Worm (Caenorhabditis elegans) whole organism, L3 larva: ENCODE measurements around the gene T24H10.5.

Experiments
- R02D3.7 ChIP-seq: fragments of 150-350 bp; optimal IDR thresholded peaks from 2 replicates; lab custom pipeline; 2014; ENCODE audit warnings: missing biosample characterization, missing genetic modification characterization
- ZK546.5 ChIP-seq: sonication (generic microtip); optimal IDR thresholded peaks from 2 replicates; lab custom pipeline; 2017; ENCODE audit warnings: missing biosample characterization, missing genetic modification characterization
- aly-2 ChIP-seq: fragments of 150-350 bp; optimal IDR thresholded peaks from 2 replicates; lab custom pipeline; 2014; ENCODE audit warnings: missing biosample characterization, missing genetic modification characterization
- ama-1 ChIP-seq: fragments of 150-350 bp; optimal IDR thresholded peaks from 2 replicates; lab custom pipeline; 2018
- ceh-16 ChIP-seq: sonication (generic microtip); optimal IDR thresholded peaks from 2 replicates; lab custom pipeline; 2017; ENCODE audit warnings: missing biosample characterization, missing genetic modification characterization
- ceh-28 ChIP-seq: fragments of 150-350 bp; optimal IDR thresholded peaks from 2 replicates; lab custom pipeline; 2014; ENCODE audit warnings: missing biosample characterization, missing genetic modification reagents, missing genetic modification characterization
- ceh-82 ChIP-seq: fragments of 150-350 bp; optimal IDR thresholded peaks from 2 replicates; lab custom pipeline; 2014; ENCODE audit warnings: missing biosample characterization, missing genetic modification characterization
- ceh-9 ChIP-seq: sonication (generic microtip); optimal IDR thresholded peaks from 2 replicates; lab custom pipeline; 2018; ENCODE audit warnings: missing biosample characterization, missing genetic modification characterization
- egl-27 ChIP-seq: sonication (generic microtip); optimal IDR thresholded peaks from 4 replicates; lab custom pipeline; 2017; ENCODE audit warnings: missing biosample characterization, missing genetic modification reagents, missing genetic modification characterization
- egl-5 ChIP-seq: fragments of 150-350 bp; optimal IDR thresholded peaks from 2 replicates; lab custom pipeline; 2017; ENCODE audit warnings: missing biosample characterization, missing genetic modification reagents, missing genetic modification characterization, inconsistent platforms
- elt-1 ChIP-seq: fragments of 150-350 bp; optimal IDR thresholded peaks from 2 replicates; lab custom pipeline; 2014; ENCODE audit warnings: missing biosample characterization, missing genetic modification characterization
- elt-2 ChIP-seq: sonication (generic microtip); optimal IDR thresholded peaks from 2 replicates; lab custom pipeline; 2016; ENCODE audit warnings: missing genetic modification reagents, mild to moderate bottlenecking, missing genetic modification characterization, missing compliant biosample characterization
- elt-3 ChIP-seq, 3 experiments: fragments of 150-350 bp in 1 of 3; sonication (generic microtip) in 2 of 3; optimal IDR thresholded peaks; 2 replicates in 2 of 3; 4 replicates in 1 of 3; lab custom pipeline; 2014 to 2017; ENCODE audit warnings: missing biosample characterization in 3 of 3, missing genetic modification characterization in 3 of 3
- eor-1 ChIP-seq, 2 experiments: fragments of 150-350 bp; optimal IDR thresholded peaks; 2 replicates each; lab custom pipeline; 2014 to 2018; ENCODE audit warnings: missing biosample characterization in 2 of 2, missing genetic modification characterization in 2 of 2
- fkh-10 ChIP-seq: sonication (generic microtip); optimal IDR thresholded peaks from 2 replicates; lab custom pipeline; 2017; ENCODE audit warnings: missing biosample characterization, missing genetic modification reagents, missing genetic modification characterization
- fkh-2 ChIP-seq: fragments of 150-350 bp; optimal IDR thresholded peaks from 2 replicates; lab custom pipeline; 2014; ENCODE audit warnings: missing biosample characterization, missing genetic modification reagents, missing genetic modification characterization
- fos-1 ChIP-seq: fragments of 150-350 bp; optimal IDR thresholded peaks from 2 replicates; lab custom pipeline; 2014; ENCODE audit warnings: missing biosample characterization, missing genetic modification characterization
- hmg-11 ChIP-seq: sonication (generic microtip); optimal IDR thresholded peaks from 2 replicates; lab custom pipeline; 2016; ENCODE audit warnings: missing genetic modification characterization, missing compliant biosample characterization
- jun-1 ChIP-seq: fragments of 150-350 bp; optimal IDR thresholded peaks from 2 replicates; lab custom pipeline; 2014; ENCODE audit warnings: missing biosample characterization, missing genetic modification reagents, missing genetic modification characterization
- lin-15B ChIP-seq: fragments of 150-350 bp; optimal IDR thresholded peaks from 2 replicates; lab custom pipeline; 2014; ENCODE audit warnings: missing biosample characterization, missing genetic modification characterization
- lin-39 ChIP-seq: fragments of 150-350 bp; optimal IDR thresholded peaks from 2 replicates; lab custom pipeline; 2018; ENCODE audit warnings: missing biosample characterization, missing genetic modification reagents, missing genetic modification characterization
- lsy-12 ChIP-seq: sonication (generic microtip); optimal IDR thresholded peaks from 2 replicates; lab custom pipeline; 2016; ENCODE audit warnings: mild to moderate bottlenecking, missing genetic modification characterization, missing compliant biosample characterization
- mdl-1 ChIP-seq: fragments of 150-350 bp; optimal IDR thresholded peaks from 2 replicates; lab custom pipeline; 2014; ENCODE audit warnings: missing biosample characterization, missing genetic modification characterization
- mml-1 ChIP-seq: fragments of 150-350 bp; sonication (generic microtip); optimal IDR thresholded peaks from 3 replicates; lab custom pipeline; 2014; ENCODE audit warnings: missing biosample characterization, missing genetic modification characterization
- nfya-1 ChIP-seq: sonication (generic microtip); optimal IDR thresholded peaks from 2 replicates; lab custom pipeline; 2017; ENCODE audit warnings: missing genetic modification characterization, mild to moderate bottlenecking, missing compliant biosample characterization, antibody characterized with exemption, moderate library complexity; ENCODE audit not compliant: insufficient read depth
- nhr-11 ChIP-seq: fragments of 150-350 bp; optimal IDR thresholded peaks from 2 replicates; lab custom pipeline; 2014; ENCODE audit warnings: missing biosample characterization, missing genetic modification characterization
- nhr-12 ChIP-seq: fragments of 150-350 bp; optimal IDR thresholded peaks from 2 replicates; lab custom pipeline; 2014; ENCODE audit warnings: missing biosample characterization, missing genetic modification characterization
- nhr-23 ChIP-seq: fragments of 150-350 bp; optimal IDR thresholded peaks from 2 replicates; lab custom pipeline; 2014; ENCODE audit warnings: missing biosample characterization, missing genetic modification reagents, missing genetic modification characterization
- nhr-237 ChIP-seq: fragments of 150-350 bp; optimal IDR thresholded peaks from 2 replicates; lab custom pipeline; 2014; ENCODE audit warnings: missing biosample characterization, missing genetic modification characterization
- nhr-25 ChIP-seq: sonication (generic microtip); optimal IDR thresholded peaks from 2 replicates; lab custom pipeline; 2017; ENCODE audit warnings: missing biosample characterization, missing genetic modification characterization
- nhr-28 ChIP-seq: fragments of 150-350 bp; optimal IDR thresholded peaks from 2 replicates; lab custom pipeline; 2014; ENCODE audit warnings: missing biosample characterization, missing genetic modification characterization
- nhr-43 ChIP-seq: sonication (generic microtip); optimal IDR thresholded peaks from 2 replicates; lab custom pipeline; 2016; ENCODE audit warnings: mild to moderate bottlenecking, missing genetic modification characterization, missing compliant biosample characterization; ENCODE audit not compliant: poor library complexity, severe bottlenecking
- nhr-76 ChIP-seq: fragments of 150-350 bp; sonication (generic microtip); optimal IDR thresholded peaks from 5 replicates; lab custom pipeline; 2014; ENCODE audit warnings: missing biosample characterization, missing genetic modification characterization
- nhr-77 ChIP-seq: fragments of 150-350 bp; optimal IDR thresholded peaks from 2 replicates; lab custom pipeline; 2014; ENCODE audit warnings: missing biosample characterization, missing genetic modification characterization
- pha-4 ChIP-seq: fragments of 150-350 bp; optimal IDR thresholded peaks from 2 replicates; lab custom pipeline; 2014; ENCODE audit warnings: missing biosample characterization, missing genetic modification reagents, missing genetic modification characterization
- pqm-1 ChIP-seq: fragments of 150-350 bp; optimal IDR thresholded peaks from 2 replicates; lab custom pipeline; 2017; ENCODE audit warnings: missing biosample characterization, missing genetic modification characterization, inconsistent platforms
- sea-2 ChIP-seq: fragments of 150-350 bp; sonication (generic microtip); optimal IDR thresholded peaks from 4 replicates; lab custom pipeline; 2014; ENCODE audit warnings: missing biosample characterization, missing genetic modification reagents, missing genetic modification characterization
- skn-1 ChIP-seq: fragments of 150-350 bp; optimal IDR thresholded peaks from 2 replicates; lab custom pipeline; 2014; ENCODE audit warnings: missing biosample characterization, missing genetic modification characterization
- snpc-4 ChIP-seq: fragments of 150-350 bp; optimal IDR thresholded peaks from 2 replicates; lab custom pipeline; 2014; ENCODE audit warnings: missing biosample characterization, missing genetic modification characterization
- tbx-2 ChIP-seq: sonication (generic microtip); optimal IDR thresholded peaks from 2 replicates; lab custom pipeline; 2016; ENCODE audit warnings: mild to moderate bottlenecking, missing genetic modification characterization, missing compliant biosample characterization
- unc-62 ChIP-seq: fragments of 150-350 bp; sonication (generic microtip); optimal IDR thresholded peaks from 4 replicates; lab custom pipeline; 2014; ENCODE audit warnings: missing biosample characterization, missing genetic modification reagents, missing genetic modification characterization
- zag-1 ChIP-seq: fragments of 150-350 bp; optimal IDR thresholded peaks from 2 replicates; lab custom pipeline; 2014; ENCODE audit warnings: missing biosample characterization, missing genetic modification characterization
- ztf-11 ChIP-seq: fragments of 150-350 bp; optimal IDR thresholded peaks from 2 replicates; lab custom pipeline; 2014; ENCODE audit warnings: missing biosample characterization, missing genetic modification characterization
- ztf-4 ChIP-seq: fragments of 150-350 bp; optimal IDR thresholded peaks from 2 replicates; lab custom pipeline; 2014; ENCODE audit warnings: missing biosample characterization, missing genetic modification characterization

The T24H10.5 gene

ce11 chrII:9057035-9057668 is 43.7 kb upstream of the T24H10.5 start, which contains the start of gene rpl-32 (continued):
- TF ChIP-seq zag-1 (tag; lab: Kevin White, UChicago) (no peak), hmg-11 (tag; lab: Kevin White, UChicago) (peak; percentile 35), mml-1 (tag; lab: Kevin White, UChicago) (no peak), snpc-4 (peak; percentile 65), skn-1 (peak; percentile 16)
- TF ChIP-seq, all 47 proteins: peak for 18

ce11 chrII:9059010-9059409 is 41.9 kb upstream of the T24H10.5 start:
- TF ChIP-seq tbx-2 (no peak), lsy-12 (tag; lab: Kevin White, UChicago) (no peak), fkh-10 (GFP tag; lab: Kevin White, UChicago) (no peak), eor-1 (tag; optimal IDR thresholded peaks at IDR 0.05; lab: Kevin White, UChicago) (no peak), egl-5 (no peak), pqm-1 (tag; lab: Kevin White, UChicago) (no peak), skn-1 (no peak), ceh-9 (tag; lab: Kevin White, UChicago) (no peak), nhr-25 (tag; lab: Kevin White, UChicago) (no peak), ZK546.5 (tag; lab: Kevin White, UChicago) (no peak), nhr-76 (no peak), fos-1 (tag; lab: Kevin White, UChicago) (no peak)

ce11 chrII:9060332-9060840 is 40.5 kb upstream of the T24H10.5 start:
- TF ChIP-seq nhr-11 (tag; lab: Kevin White, UChicago) (peak; percentile 74), nhr-76 (peak; percentile 6), egl-27 (tag; lab: Kevin White, UChicago) (peak; percentile 68), elt-2 (peak; percentile 89), ztf-4 (tag; lab: Kevin White, UChicago) (peak; percentile 77), hmg-11 (tag; lab: Kevin White, UChicago) (peak; percentile 95), sea-2 (GFP tag; lab: Kevin White, UChicago) (peak; percentile 87), nhr-237 (tag; lab: Kevin White, UChicago) (no peak), nhr-28 (tag; lab: Kevin White, UChicago) (no peak), aly-2 (tag; lab: Kevin White, UChicago) (no peak), R02D3.7 (tag; lab: Kevin White, UChicago) (peak; percentile 74), ceh-82 (tag; lab: Kevin White, UChicago) (no peak), snpc-4 (peak; percentile 55), zag-1 (tag; lab: Kevin White, UChicago) (no peak), mml-1 (tag; lab: Kevin White, UChicago) (no peak), egl-5 (peak; percentile 90), nhr-25 (tag; lab: Kevin White, UChicago) (peak; percentile 97), lsy-12 (tag; lab: Kevin White, UChicago) (peak; percentile 80), fkh-2 (no peak), mdl-1 (tag; lab: Kevin White, UChicago) (peak; percentile 74), jun-1 (tag; lab: Kevin White, UChicago) (peak; percentile 91), elt-1 (tag; lab: Kevin White, UChicago) (peak; percentile 58), pqm-1 (tag; lab: Kevin White, UChicago) (peak; percentile 55), nhr-43 (peak; percentile 55), nhr-12 (no peak), ZK546.5 (tag; lab: Kevin White, UChicago) (no peak), fkh-10 (GFP tag; lab: Kevin White, UChicago) (peak; percentile 86), nhr-77 (peak; percentile 1), unc-62 (GFP tag; lab: Kevin White, UChicago) (peak; percentile 90), skn-1 (peak; percentile 80), ceh-28 (tag; lab: Kevin White, UChicago) (peak; percentile 53), nfya-1 (tag; lab: Kevin White, UChicago) (peak; percentile 97), lin-15B (tag; lab: Kevin White, UChicago) (peak; percentile 78), ceh-16 (tag; lab: Kevin White, UChicago) (no peak), tbx-2 (peak; percentile 65), ama-1 (lab: Kevin White, UChicago) (peak; percentile 62), nhr-23 (tag; lab: Kevin White, UChicago) (peak; percentile 77), fos-1 (tag; lab: Kevin White, UChicago) (peak; percentile 90), lin-39 (peak; percentile 96), pha-4 (tag; lab: Kevin White, UChicago) (peak; percentile 96), ztf-11 (tag; lab: Kevin White, UChicago) (no peak), elt-3 (tag; optimal IDR thresholded peaks at IDR 0.05; lab: Kevin White, UChicago) (peak in 2 of 3 experiments; percentile 47 to 62), ceh-9 (tag; lab: Kevin White, UChicago) (no peak)
